Worm (Caenorhabditis elegans) whole organism, L1 larva: ENCODE data around the gene djr-1.1.

Experiments
- ama-1 ChIP-seq: fragments of 150-350 bp; optimal IDR thresholded peaks from 2 replicates; lab custom pipeline; 2014
- egl-27 ChIP-seq, 2 experiments: fragments of 150-350 bp in 1 of 2; sonication (generic microtip); optimal IDR thresholded peaks; 3 replicates each; lab custom pipeline; 2017 to 2018; ENCODE audit warnings: missing biosample characterization in 2 of 2, missing genetic modification characterization in 2 of 2, missing genetic modification reagents in 2 of 2
- lsy-2 ChIP-seq, 2 experiments: fragments of 150-350 bp; optimal IDR thresholded peaks; 2 replicates each; lab custom pipeline; 2014; ENCODE audit warnings: missing biosample characterization in 2 of 2, missing genetic modification characterization in 2 of 2
- nhr-20 ChIP-seq: sonication (generic microtip); optimal IDR thresholded peaks from 2 replicates; lab custom pipeline; 2016; ENCODE audit warnings: mild to moderate bottlenecking, missing genetic modification characterization, missing compliant biosample characterization
- nhr-77 ChIP-seq: fragments of 150-350 bp; optimal IDR thresholded peaks from 2 replicates; lab custom pipeline; 2014; ENCODE audit warnings: missing biosample characterization, missing genetic modification characterization
- snu-23 ChIP-seq: sonication (generic microtip); optimal IDR thresholded peaks from 2 replicates; lab custom pipeline; 2016; ENCODE audit warnings: missing genetic modification characterization, missing compliant biosample characterization
- sup-37 ChIP-seq: fragments of 200-800 bp; sonication (Bioruptor generic); optimal IDR thresholded peaks from 2 replicates; lab custom pipeline; 2018; ENCODE audit warnings: mild to moderate bottlenecking, missing genetic modification characterization, missing compliant biosample characterization

DNA sequence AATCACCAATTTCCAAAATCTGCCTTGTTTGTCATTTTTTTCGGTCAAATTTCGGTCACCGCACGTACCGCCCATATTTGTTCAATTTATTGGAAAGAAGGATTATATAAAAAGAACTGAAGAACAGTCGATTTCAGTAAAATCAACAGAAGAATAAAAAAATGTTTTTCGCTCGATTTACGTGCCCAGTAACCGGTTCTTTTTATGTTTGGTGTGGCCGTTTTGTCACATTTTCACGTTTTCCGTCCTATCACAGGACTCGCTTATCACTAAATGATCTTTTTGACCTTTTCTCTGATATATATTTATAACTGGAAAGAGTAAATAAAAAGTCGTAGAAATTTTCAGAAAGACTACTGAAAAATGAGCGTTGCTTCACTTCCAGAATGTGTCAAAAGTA, 29.1 kb downstream of the djr-1.1 start, which contains the start of gene far-7:
- TF ChIP-seq sup-37 (no peak), ama-1 (lab: Kevin White, UChicago) (peak; percentile 53), nhr-77 (no peak), lsy-2 (tag; optimal IDR thresholded peaks at IDR 0.05; lab: Kevin White, UChicago) (no peak), egl-27 (tag; optimal IDR thresholded peaks at IDR 0.05; lab: Kevin White, UChicago) (no peak), nhr-20 (tag; lab: Kevin White, UChicago) (peak; percentile 46), snu-23 (peak; percentile 57)
